Worm (Caenorhabditis elegans) whole organism, L2 larva: Measurements from ENCODE around the gene C38C6.3.

Experiments
- C34F6.9 ChIP-seq: fragments of 150-350 bp; optimal IDR thresholded peaks from 2 replicates; lab custom pipeline; 2014; ENCODE audit warnings: missing biosample characterization, missing genetic modification characterization
- F13H6.1 ChIP-seq: sonication (generic microtip); optimal IDR thresholded peaks from 2 replicates; lab custom pipeline; 2016; ENCODE audit warnings: missing genetic modification characterization, missing compliant biosample characterization
- Y55F3AM.14 ChIP-seq: fragments of 200-800 bp; sonication (Bioruptor generic); optimal IDR thresholded peaks from 2 replicates; lab custom pipeline; 2018; ENCODE audit warnings: mild to moderate bottlenecking, missing genetic modification characterization, missing compliant biosample characterization
- ZK546.5 ChIP-seq: sonication (generic microtip); optimal IDR thresholded peaks from 2 replicates; lab custom pipeline; 2017; ENCODE audit warnings: missing biosample characterization, missing genetic modification characterization
- alr-1 ChIP-seq: fragments of 150-350 bp; optimal IDR thresholded peaks from 2 replicates; lab custom pipeline; 2014; ENCODE audit warnings: missing biosample characterization, missing genetic modification characterization
- aly-2 ChIP-seq: fragments of 150-350 bp; optimal IDR thresholded peaks from 2 replicates; lab custom pipeline; 2014; ENCODE audit warnings: missing biosample characterization, missing genetic modification characterization
- ceh-82 ChIP-seq: fragments of 150-350 bp; optimal IDR thresholded peaks from 2 replicates; lab custom pipeline; 2014; ENCODE audit warnings: missing biosample characterization, missing genetic modification characterization
- dmd-4 ChIP-seq: sonication (generic microtip); optimal IDR thresholded peaks from 2 replicates; lab custom pipeline; 2017; ENCODE audit warnings: missing biosample characterization, missing genetic modification characterization
- egl-27 ChIP-seq: sonication (generic microtip); optimal IDR thresholded peaks from 3 replicates; lab custom pipeline; 2017; ENCODE audit warnings: missing biosample characterization, missing genetic modification reagents, missing genetic modification characterization
- elt-1 ChIP-seq: fragments of 150-350 bp; optimal IDR thresholded peaks from 2 replicates; lab custom pipeline; 2014; ENCODE audit warnings: missing biosample characterization, missing genetic modification characterization
- fos-1 ChIP-seq: fragments of 150-350 bp; optimal IDR thresholded peaks from 2 replicates; lab custom pipeline; 2014; ENCODE audit warnings: missing biosample characterization, missing genetic modification characterization
- gmeb-1 ChIP-seq: fragments of 150-350 bp; optimal IDR thresholded peaks from 2 replicates; lab custom pipeline; 2014; ENCODE audit warnings: missing biosample characterization, missing genetic modification characterization
- lin-13 ChIP-seq: fragments of 150-350 bp; optimal IDR thresholded peaks from 2 replicates; lab custom pipeline; 2014; ENCODE audit warnings: missing biosample characterization, missing genetic modification reagents, missing genetic modification characterization
- lin-39 ChIP-seq: fragments of 150-350 bp; optimal IDR thresholded peaks from 2 replicates; lab custom pipeline; 2014; ENCODE audit warnings: missing biosample characterization, missing genetic modification reagents, missing genetic modification characterization
- lsy-2 ChIP-seq, 2 experiments: fragments of 150-350 bp in 1 of 2; sonication (generic microtip) in 1 of 2; optimal IDR thresholded peaks; 2 replicates each; lab custom pipeline; 2014 to 2017; ENCODE audit warnings: missing biosample characterization in 2 of 2, missing genetic modification characterization in 2 of 2
- mab-5 ChIP-seq: fragments of 150-350 bp; optimal IDR thresholded peaks from 2 replicates; lab custom pipeline; 2014; ENCODE audit warnings: missing biosample characterization, missing genetic modification characterization
- mbf-1 ChIP-seq: sonication (generic microtip); optimal IDR thresholded peaks from 2 replicates; lab custom pipeline; 2017; ENCODE audit warnings: missing biosample characterization, missing genetic modification characterization
- nhr-11 ChIP-seq: fragments of 150-350 bp; optimal IDR thresholded peaks from 2 replicates; lab custom pipeline; 2014; ENCODE audit warnings: missing biosample characterization, missing genetic modification characterization
- nhr-12 ChIP-seq: fragments of 150-350 bp; optimal IDR thresholded peaks from 2 replicates; lab custom pipeline; 2014; ENCODE audit warnings: missing biosample characterization, missing genetic modification characterization
- nhr-21 ChIP-seq: fragments of 150-350 bp; optimal IDR thresholded peaks from 2 replicates; lab custom pipeline; 2014; ENCODE audit warnings: missing biosample characterization, missing genetic modification characterization
- nhr-25 ChIP-seq: fragments of 150-350 bp; sonication (generic microtip); optimal IDR thresholded peaks from 3 replicates; lab custom pipeline; 2014; ENCODE audit warnings: missing biosample characterization, missing genetic modification characterization
- nhr-6 ChIP-seq: fragments of 150-350 bp; optimal IDR thresholded peaks from 2 replicates; lab custom pipeline; 2014; ENCODE audit warnings: missing biosample characterization, missing genetic modification characterization
- nhr-77 ChIP-seq: fragments of 150-350 bp; optimal IDR thresholded peaks from 2 replicates; lab custom pipeline; 2014; ENCODE audit warnings: missing biosample characterization, missing genetic modification characterization
- peb-1 ChIP-seq: fragments of 150-350 bp; optimal IDR thresholded peaks from 2 replicates; lab custom pipeline; 2014; ENCODE audit warnings: missing biosample characterization, missing genetic modification characterization
- sem-4 ChIP-seq: fragments of 150-350 bp; optimal IDR thresholded peaks from 2 replicates; lab custom pipeline; 2014; ENCODE audit warnings: missing biosample characterization, missing genetic modification reagents, missing genetic modification characterization
- skn-1 ChIP-seq: sonication (generic microtip); optimal IDR thresholded peaks from 2 replicates; lab custom pipeline; 2017; ENCODE audit warnings: missing biosample characterization, missing genetic modification characterization
- sma-3 ChIP-seq: sonication (generic microtip); optimal IDR thresholded peaks from 2 replicates; lab custom pipeline; 2016; ENCODE audit warnings: missing genetic modification reagents, missing genetic modification characterization, missing compliant biosample characterization
- sma-9 ChIP-seq, 2 experiments: fragments of 150-350 bp in 1 of 2; sonication (generic microtip) in 1 of 2; optimal IDR thresholded peaks; 2 replicates each; lab custom pipeline; 2014 to 2016; ENCODE audit warnings: missing genetic modification characterization in 2 of 2, mild to moderate bottlenecking in 1 of 2, missing biosample characterization in 1 of 2, missing compliant biosample characterization in 1 of 2, missing genetic modification reagents in 1 of 2, moderate library complexity in 1 of 2
- snpc-4 ChIP-seq: fragments of 150-350 bp; optimal IDR thresholded peaks from 2 replicates; lab custom pipeline; 2014; ENCODE audit warnings: missing biosample characterization, missing genetic modification characterization
- unc-39 ChIP-seq: fragments of 150-350 bp; optimal IDR thresholded peaks from 2 replicates; lab custom pipeline; 2014; ENCODE audit warnings: missing biosample characterization, missing genetic modification characterization
- unc-55 ChIP-seq: fragments of 150-350 bp; sonication (generic microtip); optimal IDR thresholded peaks from 3 replicates; lab custom pipeline; 2014; ENCODE audit warnings: missing biosample characterization, missing genetic modification reagents, missing genetic modification characterization
- zag-1 ChIP-seq: fragments of 150-350 bp; optimal IDR thresholded peaks from 2 replicates; lab custom pipeline; 2014; ENCODE audit warnings: missing biosample characterization, missing genetic modification characterization
- ztf-1 ChIP-seq: fragments of 200-800 bp; sonication (Bioruptor generic); conservative IDR thresholded peaks from 2 replicates; pipeline ENCODE4 v1.3.6; 2022; ENCODE audit warnings: missing genetic modification characterization, missing compliant biosample characterization
- ztf-11 ChIP-seq: sonication (generic microtip); optimal IDR thresholded peaks from 2 replicates; lab custom pipeline; 2017; ENCODE audit warnings: missing biosample characterization, missing genetic modification characterization
- ztf-4 ChIP-seq: fragments of 150-350 bp; optimal IDR thresholded peaks from 2 replicates; lab custom pipeline; 2014; ENCODE audit warnings: missing biosample characterization, missing genetic modification characterization

Gene C38C6.3

ce11 chrII:14616927-14617326 lies 16.0 kb upstream of the C38C6.3 start:
- TF ChIP-seq elt-1: no peak
- no peak for TF ChIP-seq ztf-11
- no peak for TF ChIP-seq ceh-82
- no peak for TF ChIP-seq lin-13 (GFP tag; lab: Kevin White, UChicago)
- peak; percentile 43 for TF ChIP-seq gmeb-1 (tag; lab: Kevin White, UChicago)
- TF ChIP-seq sma-9 (GFP tag; optimal IDR thresholded peaks at IDR 0.05; lab: Kevin White, UChicago): peak; percentile 50
- no peak for TF ChIP-seq sma-9 (tag; optimal IDR thresholded peaks at IDR 0.05; lab: Kevin White, UChicago)
- TF ChIP-seq ztf-1 (GFP tag; lab: Robert Waterston, UW): no peak
- TF ChIP-seq nhr-21 (tag; lab: Kevin White, UChicago): peak; percentile 18
- no peak for TF ChIP-seq zag-1 (tag; lab: Kevin White, UChicago)
- TF ChIP-seq fos-1: peak; percentile 62
- TF ChIP-seq sma-3 (GFP tag; lab: Kevin White, UChicago): peak; percentile 29

- TF ChIP-seq zag-1 (tag; lab: Kevin White, UChicago): no peak
- no peak for TF ChIP-seq fos-1
- no peak for TF ChIP-seq nhr-12 (tag; lab: Kevin White, UChicago)
- no peak for TF ChIP-seq gmeb-1 (tag; lab: Kevin White, UChicago)
- TF ChIP-seq lsy-2 (tag; optimal IDR thresholded peaks at IDR 0.05; lab: Kevin White, UChicago): no peak
- no peak for TF ChIP-seq lin-39 (tag; lab: Kevin White, UChicago)
- TF ChIP-seq ztf-4 (tag; lab: Kevin White, UChicago): no peak
Observed at ce11 chrII:14618158-14618557, 14.8 kb upstream of the C38C6.3 start.

ce11 chrII:14618764-14619163 lies 14.2 kb upstream of the C38C6.3 start:
- TF ChIP-seq sem-4 (tag; lab: Kevin White, UChicago): no peak
- no peak for TF ChIP-seq skn-1 (tag; lab: Kevin White, UChicago)
- no peak for TF ChIP-seq F13H6.1 (tag; lab: Kevin White, UChicago)
- TF ChIP-seq lin-13 (GFP tag; lab: Kevin White, UChicago): no peak
- no peak for TF ChIP-seq zag-1 (tag; lab: Kevin White, UChicago)
- peak; percentile 1 for TF ChIP-seq sma-3 (GFP tag; lab: Kevin White, UChicago)
- TF ChIP-seq nhr-12 (tag; lab: Kevin White, UChicago): no peak
- no peak for TF ChIP-seq nhr-25 (tag; lab: Kevin White, UChicago)
- TF ChIP-seq unc-39 (tag; lab: Kevin White, UChicago): no peak
- TF ChIP-seq alr-1: no peak
- peak; percentile 1 for TF ChIP-seq nhr-21 (tag; lab: Kevin White, UChicago)

ce11 chrII:14619806-14620205 lies 13.1 kb upstream of the C38C6.3 start:
- no peak for TF ChIP-seq mab-5 (tag; lab: Kevin White, UChicago)
- TF ChIP-seq nhr-25 (tag; lab: Kevin White, UChicago): no peak
- TF ChIP-seq nhr-21 (tag; lab: Kevin White, UChicago): peak; percentile 40
- TF ChIP-seq sma-9 (GFP tag; optimal IDR thresholded peaks at IDR 0.05; lab: Kevin White, UChicago): peak; percentile 28
- TF ChIP-seq sma-9 (tag; optimal IDR thresholded peaks at IDR 0.05; lab: Kevin White, UChicago): no peak

- TF ChIP-seq egl-27 (no peak), nhr-77 (tag; lab: Kevin White, UChicago) (no peak), mbf-1 (tag; lab: Kevin White, UChicago) (no peak), lin-13 (GFP tag; lab: Kevin White, UChicago) (no peak), peb-1 (no peak), mab-5 (tag; lab: Kevin White, UChicago) (no peak), skn-1 (tag; lab: Kevin White, UChicago) (no peak), ztf-1 (GFP tag; lab: Robert Waterston, UW) (no peak), nhr-12 (tag; lab: Kevin White, UChicago) (no peak), sma-9 (GFP tag; optimal IDR thresholded peaks at IDR 0.05; lab: Kevin White, UChicago) (no peak), sma-9 (tag; optimal IDR thresholded peaks at IDR 0.05; lab: Kevin White, UChicago) (no peak), snpc-4 (tag; lab: Kevin White, UChicago) (no peak)
Observed at ce11 chrII:14620730-14621129, 12.2 kb upstream of the C38C6.3 start.

- TF ChIP-seq lsy-2 (tag; optimal IDR thresholded peaks at IDR 0.05; lab: Kevin White, UChicago): no peak
- no peak for TF ChIP-seq unc-55 (GFP tag; lab: Kevin White, UChicago)
- TF ChIP-seq snpc-4 (tag; lab: Kevin White, UChicago): no peak
- TF ChIP-seq dmd-4: no peak
- TF ChIP-seq skn-1 (tag; lab: Kevin White, UChicago): no peak
- no peak for TF ChIP-seq F13H6.1 (tag; lab: Kevin White, UChicago)
- TF ChIP-seq nhr-12 (tag; lab: Kevin White, UChicago): no peak
- no peak for TF ChIP-seq Y55F3AM.14
- no peak for TF ChIP-seq mab-5 (tag; lab: Kevin White, UChicago)
- TF ChIP-seq egl-27: no peak
- no peak for TF ChIP-seq aly-2 (tag; lab: Kevin White, UChicago)
- no peak for TF ChIP-seq sma-9 (GFP tag; optimal IDR thresholded peaks at IDR 0.05; lab: Kevin White, UChicago)
- no peak for TF ChIP-seq sma-9 (tag; optimal IDR thresholded peaks at IDR 0.05; lab: Kevin White, UChicago)
- TF ChIP-seq nhr-11: no peak
- TF ChIP-seq nhr-6 (tag; lab: Kevin White, UChicago): no peak
- TF ChIP-seq ZK546.5: no peak
- TF ChIP-seq ztf-1 (GFP tag; lab: Robert Waterston, UW): no peak
- no peak for TF ChIP-seq C34F6.9 (tag; lab: Kevin White, UChicago)
- no peak for TF ChIP-seq peb-1
Observed at ce11 chrII:14622758-14623157, 10.2 kb upstream of the C38C6.3 start, which contains the start of gene mltn-10. TSS of gene mltn-10 (plus strand) at chrII:14623058.
